Worm (Caenorhabditis elegans) whole organism, L4/young adult: ENCODE data around the gene xpo-1.

Source experiments
- dao-5 ChIP-seq: sonication (generic microtip); optimal IDR thresholded peaks from 2 replicates; lab custom pipeline; 2016; ENCODE audit warnings: missing genotype, missing genetic modification characterization, moderate library complexity, missing compliant biosample characterization
- him-1 ChIP-seq: sonication (generic microtip); optimal IDR thresholded peaks from 2 replicates; lab custom pipeline; 2016; ENCODE audit warnings: missing genotype, missing genetic modification reagents, missing genetic modification characterization, missing compliant biosample characterization

DNA sequence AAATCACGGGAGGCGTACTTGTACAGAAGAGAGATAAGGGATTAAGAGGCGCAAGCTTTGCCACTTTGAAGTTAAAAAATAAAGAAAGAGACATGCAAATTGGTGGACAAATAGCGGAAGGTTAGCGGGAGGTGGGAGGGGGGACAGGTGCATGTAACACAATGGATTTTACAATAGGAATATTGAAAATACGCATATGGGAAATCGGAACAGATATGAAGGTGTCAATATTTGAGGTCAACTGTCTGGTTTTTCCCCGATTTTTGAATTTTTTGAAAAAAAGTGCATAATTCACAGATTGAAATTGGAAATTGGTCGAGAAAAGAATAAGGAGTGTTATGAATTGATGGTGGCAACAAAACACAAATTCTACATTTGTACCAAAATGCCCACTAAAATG lies 56.9 kb downstream of the xpo-1 start, which contains the start of gene C37C3.17:
- TF ChIP-seq him-1 (tag; lab: Kevin White, UChicago), result no peak
- no peak for TF ChIP-seq dao-5 (tag; lab: Kevin White, UChicago)
